Fruit fly (Drosophila melanogaster) Kc167 (cell line): Measurements from ENCODE around the gene CG11619.

Experiments
- Myc ChIP-seq: fragments of >200 bp; optimal IDR thresholded peaks from 2 replicates; lab custom pipeline; 2017; ENCODE audit warnings: missing external identifiers
- Sin3A ChIP-seq: fragments of >200 bp; optimal IDR thresholded peaks from 2 replicates; lab custom pipeline; 2018; ENCODE audit warnings: missing external identifiers
- h ChIP-seq: fragments of >200 bp; optimal IDR thresholded peaks from 3 replicates; lab custom pipeline; 2018; ENCODE audit warnings: missing external identifiers
- insv ChIP-seq: fragments of >200 bp; optimal IDR thresholded peaks from 3 replicates; lab custom pipeline; 2018; ENCODE audit warnings: missing external identifiers
- psq ChIP-seq: fragments of >200 bp; optimal IDR thresholded peaks from 2 replicates; lab custom pipeline; 2017; ENCODE audit warnings: missing external identifiers
- ttk ChIP-seq: sonication (Bioruptor generic); optimal IDR thresholded peaks from 2 replicates; lab custom pipeline; 2017; ENCODE audit warnings: missing external identifiers

Gene CG11619

DNA sequence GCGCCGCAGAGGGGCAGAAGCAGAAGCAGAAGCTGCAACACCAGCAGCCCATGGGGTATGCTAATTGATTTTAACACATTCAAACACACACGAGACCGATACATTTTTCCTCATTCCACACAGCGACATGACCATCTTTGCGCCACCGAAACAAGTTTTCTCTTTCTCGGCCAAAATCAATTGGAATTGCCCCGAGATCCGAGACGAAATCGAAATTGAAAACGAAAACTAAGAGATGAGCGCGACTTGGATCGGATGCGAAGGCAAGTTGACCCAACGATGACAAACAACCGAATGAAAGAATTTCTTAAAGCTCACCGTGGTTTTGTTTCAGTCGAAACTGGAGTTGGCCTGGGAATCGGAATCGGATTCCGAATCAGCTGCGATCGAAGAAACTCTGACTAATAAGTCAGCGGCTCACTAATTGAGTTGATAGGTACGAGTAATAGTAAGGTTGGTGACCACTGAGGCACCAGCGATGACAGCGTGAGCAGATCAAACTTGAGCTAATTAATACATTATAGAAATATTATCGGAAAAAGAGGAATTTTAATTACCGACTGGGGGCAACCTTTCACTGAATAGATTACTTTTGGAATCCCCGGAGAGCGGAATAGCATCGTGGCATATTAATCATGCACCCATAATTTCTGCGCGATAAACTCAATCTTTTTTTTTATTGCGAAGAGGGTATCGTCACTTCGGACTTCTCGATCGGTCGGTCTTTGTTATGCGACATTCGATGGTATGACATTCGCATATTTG is at the start of gene CG11619:
Gene CG11619 (minus strand): TSS at position 269 of the 765 bp plus-strand sequence.
- TF ChIP-seq ttk (lab: Kevin White, UChicago): no peak
- TF ChIP-seq h: no peak
- TF ChIP-seq insv: no peak
- TF ChIP-seq Sin3A: no peak
- TF ChIP-seq Myc (lab: Kevin White, UChicago): no peak
- TF ChIP-seq psq (lab: Kevin White, UChicago): no peak

DNA sequence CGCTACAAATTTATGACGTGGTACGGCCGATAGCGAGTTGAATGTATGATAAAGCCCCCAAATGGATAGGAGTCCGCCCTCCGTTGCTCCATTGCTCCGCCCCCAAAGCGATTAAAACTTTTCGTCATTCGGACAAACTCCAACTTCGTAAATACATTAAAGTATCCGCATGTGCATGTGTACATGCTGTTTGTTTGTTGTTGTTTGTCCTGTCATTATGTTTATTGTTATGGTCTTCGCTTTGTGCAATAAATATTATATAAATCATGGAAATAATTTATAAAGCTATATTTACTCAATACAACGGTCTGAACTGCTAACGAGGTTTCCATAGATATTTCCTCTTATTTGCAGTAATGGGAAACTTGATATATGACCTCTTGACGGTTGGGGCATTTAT is 48.9 kb upstream of the CG11619 start:
- TF ChIP-seq h (no peak), psq (lab: Kevin White, UChicago) (no peak), ttk (lab: Kevin White, UChicago) (no peak), Myc (lab: Kevin White, UChicago) (no peak), Sin3A (no peak), insv (no peak)

DNA sequence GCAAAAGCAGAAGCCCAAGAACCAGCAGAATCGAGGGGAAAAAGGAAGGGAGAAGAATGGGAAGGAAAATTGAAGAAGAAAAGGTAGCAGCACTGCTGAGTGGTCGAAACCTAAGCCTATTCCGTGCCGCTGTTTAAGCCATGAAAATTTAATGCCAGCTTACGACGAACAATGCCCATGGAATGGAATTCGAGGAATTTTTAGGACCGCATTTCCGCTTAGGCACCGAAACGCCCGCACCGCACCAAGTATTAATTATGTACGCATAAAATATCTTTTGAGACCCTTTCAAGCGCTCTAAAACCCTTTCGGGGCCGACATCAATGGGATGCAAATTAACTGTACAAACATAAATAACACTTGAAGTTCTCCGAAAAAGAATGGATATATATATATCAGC is 48.0 kb upstream of the CG11619 start:
- TF ChIP-seq psq (lab: Kevin White, UChicago) (no peak), Myc (lab: Kevin White, UChicago) (no peak), Sin3A (no peak), insv (no peak), h (no peak), ttk (lab: Kevin White, UChicago) (no peak)

DNA sequence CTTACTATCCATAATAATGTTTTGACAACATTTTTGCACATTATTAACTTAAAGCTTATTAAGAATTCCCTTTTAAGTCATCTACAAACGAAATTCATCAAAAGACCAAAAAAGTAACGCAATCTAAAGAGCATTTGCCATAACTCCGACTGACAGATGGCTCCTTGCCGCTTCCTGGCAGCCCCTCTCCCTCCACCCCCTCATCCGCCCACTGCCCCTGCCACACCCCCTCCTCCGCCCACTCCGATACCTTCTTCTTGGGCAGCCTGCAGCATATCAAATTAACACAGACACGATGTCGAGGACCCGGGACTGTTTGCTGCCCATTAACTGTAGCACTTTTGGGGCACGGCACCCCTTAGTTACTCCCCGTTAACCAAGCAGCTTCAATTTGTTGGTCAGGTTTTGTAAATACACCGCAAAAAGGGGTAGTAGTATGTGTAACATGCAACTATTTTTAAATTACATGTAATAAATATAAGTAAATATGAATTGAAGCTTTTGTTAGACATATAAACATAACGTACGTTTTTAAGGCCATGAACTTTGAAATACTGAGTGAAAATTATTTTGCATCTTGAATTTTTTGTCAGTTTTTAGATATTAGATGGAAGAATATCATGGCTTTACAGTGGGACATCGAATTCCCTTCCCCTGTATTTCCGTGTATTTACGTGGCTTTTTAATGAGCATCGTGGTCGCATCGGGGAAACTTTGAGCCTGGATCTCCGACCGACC is 47.2 kb upstream of the CG11619 start:
- no peak for TF ChIP-seq Myc (lab: Kevin White, UChicago)
- no peak for TF ChIP-seq h
- TF ChIP-seq ttk (lab: Kevin White, UChicago): no peak
- TF ChIP-seq psq (lab: Kevin White, UChicago): no peak
- TF ChIP-seq insv: no peak
- TF ChIP-seq Sin3A: no peak

DNA sequence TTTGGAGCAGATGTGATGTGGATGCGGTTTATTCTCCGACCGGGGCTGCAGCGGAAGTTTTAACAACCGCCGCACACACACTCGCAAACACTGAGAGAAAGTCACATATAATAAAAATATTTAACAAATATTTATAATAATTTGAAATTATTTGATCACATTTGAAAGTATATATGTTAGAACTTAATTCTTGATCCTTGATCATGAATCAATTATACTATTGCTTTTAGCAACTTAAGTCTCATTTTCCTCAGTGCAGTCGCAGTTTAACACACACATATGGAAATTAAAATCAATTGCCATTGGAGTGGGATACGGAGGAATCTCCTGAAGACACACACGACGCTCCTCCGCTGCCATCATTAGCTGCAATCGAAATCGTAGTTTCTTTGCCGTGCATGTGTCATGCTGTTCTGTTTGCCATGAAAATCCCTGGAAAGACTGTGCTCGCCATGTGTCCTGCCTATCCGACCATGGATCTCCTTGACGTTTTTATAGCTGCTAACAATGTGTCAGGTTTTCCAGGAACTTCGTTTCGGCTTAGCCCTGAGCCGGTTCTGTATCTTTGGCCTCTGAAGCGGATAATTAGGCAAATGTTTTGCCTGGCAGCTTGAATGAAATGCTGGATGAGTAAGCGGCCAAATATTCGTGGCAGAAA is 45.2 kb upstream of the CG11619 start:
- no peak for TF ChIP-seq Sin3A
- no peak for TF ChIP-seq h
- TF ChIP-seq Myc (lab: Kevin White, UChicago): no peak
- no peak for TF ChIP-seq psq (lab: Kevin White, UChicago)
- no peak for TF ChIP-seq ttk (lab: Kevin White, UChicago)
- no peak for TF ChIP-seq insv

DNA sequence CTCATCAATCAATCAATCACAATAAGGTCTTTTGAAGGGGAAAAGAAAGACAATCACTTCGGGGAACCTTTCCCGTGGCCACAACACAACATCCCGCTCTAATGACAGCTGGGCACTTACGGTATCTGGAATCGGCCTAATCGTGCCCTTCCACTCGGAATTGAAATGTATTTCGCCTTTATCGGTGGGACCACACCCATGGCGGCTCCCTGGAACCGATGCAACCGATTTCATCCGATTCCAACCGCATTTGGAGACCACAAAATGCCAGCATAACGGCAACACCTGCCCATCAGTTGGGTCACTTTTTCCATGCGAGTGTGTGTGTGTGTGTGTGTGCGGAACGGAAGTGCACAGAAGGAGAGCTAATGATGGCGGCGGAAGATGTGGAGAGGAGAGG is 44.6 kb upstream of the CG11619 start:
- TF ChIP-seq h (no peak), insv (no peak), ttk (lab: Kevin White, UChicago) (no peak), psq (lab: Kevin White, UChicago) (no peak), Myc (lab: Kevin White, UChicago) (no peak), Sin3A (no peak)

DNA sequence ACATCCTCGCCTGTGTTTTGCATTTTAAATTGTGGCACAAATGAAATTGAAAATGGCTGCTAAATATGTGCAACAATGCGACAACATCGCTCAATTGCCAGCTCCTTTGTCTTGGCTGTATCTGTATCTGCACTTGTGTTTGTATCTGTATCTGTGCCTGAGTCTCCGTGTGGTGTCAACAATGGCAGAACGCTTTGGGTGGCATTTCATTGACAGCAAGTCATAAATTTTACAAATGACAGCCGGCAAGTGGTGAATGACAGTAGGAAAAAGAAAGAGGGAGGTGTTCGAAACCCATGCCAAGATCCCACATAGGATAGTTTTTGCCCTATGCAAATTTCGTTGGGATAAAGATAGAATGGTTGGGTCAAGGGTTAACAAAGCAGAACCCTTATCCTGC is 43.7 kb upstream of the CG11619 start:
- TF ChIP-seq insv: no peak
- no peak for TF ChIP-seq Myc (lab: Kevin White, UChicago)
- no peak for TF ChIP-seq psq (lab: Kevin White, UChicago)
- TF ChIP-seq Sin3A: no peak
- TF ChIP-seq h: no peak
- no peak for TF ChIP-seq ttk (lab: Kevin White, UChicago)

DNA sequence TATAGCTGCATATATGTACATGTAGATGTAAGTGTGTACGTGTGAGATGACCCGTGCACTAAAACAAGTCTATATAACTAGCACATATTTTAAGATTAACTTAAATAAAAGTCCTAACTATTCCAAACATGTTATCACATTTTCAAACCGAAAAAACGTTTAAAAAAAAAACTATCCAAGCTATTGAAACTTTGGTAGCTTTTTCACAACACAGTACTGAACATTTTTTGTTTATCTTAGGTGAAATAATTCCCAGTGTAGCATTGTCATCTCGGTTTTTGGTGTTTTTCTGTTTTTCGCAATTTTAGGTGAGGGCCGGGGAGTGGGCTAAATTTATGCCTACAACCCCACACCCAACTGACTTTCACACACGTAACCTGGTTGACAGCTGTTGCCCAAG is 39.0 kb upstream of the CG11619 start:
- TF ChIP-seq h (no peak), insv (no peak), ttk (lab: Kevin White, UChicago) (no peak), Myc (lab: Kevin White, UChicago) (no peak), psq (lab: Kevin White, UChicago) (no peak), Sin3A (no peak)

DNA sequence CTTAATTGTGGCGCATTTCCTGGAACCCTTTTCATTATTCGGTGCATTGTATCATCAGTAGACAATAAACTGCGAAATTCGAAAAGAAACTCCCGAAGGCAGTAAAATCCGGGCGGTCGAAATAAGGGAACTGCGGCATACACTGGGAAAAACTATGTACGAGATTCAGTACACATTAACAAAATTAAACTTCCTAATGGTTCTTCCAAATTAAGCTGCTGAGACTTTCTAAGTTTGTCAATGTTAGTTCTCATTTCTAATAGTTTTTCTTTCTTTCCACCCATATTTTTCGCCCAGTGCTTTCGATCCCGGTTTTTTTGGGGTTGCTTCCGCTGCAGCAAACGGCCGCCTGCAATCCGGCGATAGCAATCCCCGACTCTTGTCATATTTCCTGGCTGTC is 36.7 kb upstream of the CG11619 start:
- TF ChIP-seq psq (lab: Kevin White, UChicago) (no peak), ttk (lab: Kevin White, UChicago) (no peak), Myc (lab: Kevin White, UChicago) (no peak), insv (no peak), Sin3A (no peak), h (no peak)

DNA sequence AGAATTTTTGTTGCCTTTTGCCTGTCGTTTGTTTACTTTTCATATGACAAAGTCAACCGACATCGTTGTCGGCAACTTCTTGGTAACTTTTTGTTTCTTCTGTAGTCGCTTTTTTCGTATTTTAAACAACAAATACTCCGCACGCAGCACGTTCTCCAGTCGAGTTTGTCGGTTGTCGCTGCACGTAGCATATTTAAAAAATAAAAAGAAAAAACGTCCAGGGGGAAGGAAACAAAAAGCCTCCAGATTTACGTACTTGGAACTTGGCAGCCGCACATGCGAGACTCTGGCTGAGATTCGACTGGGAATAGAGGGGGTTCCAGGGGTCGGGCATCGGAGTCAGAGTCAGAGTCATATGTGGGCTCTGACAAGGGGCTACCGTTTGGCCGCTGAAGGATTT is 33.6 kb upstream of the CG11619 start:
- TF ChIP-seq psq (lab: Kevin White, UChicago): no peak
- no peak for TF ChIP-seq h
- TF ChIP-seq insv: no peak
- no peak for TF ChIP-seq ttk (lab: Kevin White, UChicago)
- TF ChIP-seq Myc (lab: Kevin White, UChicago): no peak
- no peak for TF ChIP-seq Sin3A

DNA sequence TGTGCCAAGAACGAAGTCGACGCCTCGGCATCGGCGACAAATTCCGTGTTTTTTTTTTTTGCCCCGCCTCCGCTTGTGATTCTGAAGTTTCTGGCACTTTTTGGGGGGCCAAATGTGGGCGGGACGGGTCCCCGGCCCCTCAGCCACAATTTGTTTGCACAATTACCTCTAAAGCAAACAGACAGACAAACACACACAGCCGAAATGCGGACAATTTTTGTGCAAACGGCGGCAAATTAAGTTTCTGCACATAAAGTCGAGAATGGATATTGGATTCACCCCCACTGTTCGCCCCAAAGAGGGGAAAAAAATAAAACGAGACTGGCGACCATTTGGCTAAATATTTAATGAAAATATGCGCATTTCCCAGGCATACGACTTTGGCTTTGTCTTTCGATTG is 32.3 kb upstream of the CG11619 start:
- no peak for TF ChIP-seq Myc (lab: Kevin White, UChicago)
- no peak for TF ChIP-seq psq (lab: Kevin White, UChicago)
- TF ChIP-seq Sin3A: no peak
- TF ChIP-seq ttk (lab: Kevin White, UChicago): no peak
- no peak for TF ChIP-seq h
- no peak for TF ChIP-seq insv

DNA sequence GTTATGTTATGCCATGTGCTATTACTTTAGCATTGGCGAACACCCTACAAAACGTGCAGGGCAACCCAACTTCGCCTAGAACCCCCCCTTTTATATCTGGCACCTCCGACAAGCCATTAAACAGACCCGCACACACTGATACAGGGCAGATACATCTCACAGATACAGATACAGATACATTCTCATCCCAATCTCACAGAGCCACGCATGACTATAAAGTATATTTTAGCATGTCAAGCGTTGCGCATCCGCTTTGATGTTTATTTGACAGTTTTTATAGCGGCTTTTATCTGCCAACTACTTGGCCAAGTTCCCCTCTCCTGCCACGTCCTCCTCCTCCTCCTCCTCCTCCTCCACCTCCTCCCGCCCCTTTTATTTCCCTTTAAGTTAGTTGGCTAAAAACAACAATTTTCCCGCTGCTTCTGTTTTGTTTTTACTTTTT is 31.2 kb upstream of the CG11619 start:
- TF ChIP-seq Myc (lab: Kevin White, UChicago) (no peak), h (no peak), Sin3A (no peak), ttk (lab: Kevin White, UChicago) (no peak), insv (no peak), psq (lab: Kevin White, UChicago) (no peak)
